Worm (Caenorhabditis elegans) whole organism, L1 larva: ENCODE results near the gene him-10.

Experiments
- C04F5.9 ChIP-seq: sonication (generic microtip); optimal IDR thresholded peaks from 2 replicates; lab custom pipeline; 2016; ENCODE audit warnings: missing genetic modification characterization, missing compliant biosample characterization
- F16B12.6 ChIP-seq: fragments of 150-350 bp; optimal IDR thresholded peaks from 2 replicates; lab custom pipeline; 2014; ENCODE audit warnings: missing biosample characterization, missing genetic modification characterization
- aha-1 ChIP-seq: fragments of 150-350 bp; optimal IDR thresholded peaks from 2 replicates; lab custom pipeline; 2014; ENCODE audit warnings: missing biosample characterization, missing genetic modification characterization
- aly-2 ChIP-seq: fragments of 150-350 bp; optimal IDR thresholded peaks from 2 replicates; lab custom pipeline; 2014; ENCODE audit warnings: missing biosample characterization, missing genetic modification characterization
- blmp-1 ChIP-seq: fragments of 150-350 bp; optimal IDR thresholded peaks from 2 replicates; lab custom pipeline; 2014; ENCODE audit warnings: missing biosample characterization, missing genetic modification characterization
- ceh-82 ChIP-seq, 3 experiments: fragments of 150-350 bp in 1 of 3; sonication (generic microtip) in 2 of 3; optimal IDR thresholded peaks; 2 replicates each; lab custom pipeline; 2014 to 2017; ENCODE audit warnings: missing biosample characterization in 3 of 3, missing genetic modification characterization in 3 of 3
- ceh-88 ChIP-seq: fragments of 200-800 bp; sonication (Bioruptor generic); IDR thresholded peaks from 2 replicates; pipeline ENCODE4 v1.3.6; 2022; ENCODE audit warnings: missing genetic modification characterization, missing compliant biosample characterization
- ceh-90 ChIP-seq: sonication (generic microtip); optimal IDR thresholded peaks from 2 replicates; lab custom pipeline; 2016; ENCODE audit warnings: missing genetic modification characterization, missing compliant biosample characterization
- dsc-1 ChIP-seq: sonication (generic microtip); optimal IDR thresholded peaks from 2 replicates; lab custom pipeline; 2016; ENCODE audit warnings: mild to moderate bottlenecking, missing genetic modification characterization, missing compliant biosample characterization
- efl-1 ChIP-seq, 4 experiments: fragments of 150-350 bp; optimal IDR thresholded peaks in 3 of 4; peaks in 1 of 4; 1 replicate in 1 of 4; 2 replicates in 3 of 4; lab custom pipeline; 2014; ENCODE audit warnings: missing biosample characterization in 2 of 4, missing genetic modification characterization in 2 of 4, missing genetic modification reagents in 2 of 4
- egl-13 ChIP-seq: sonication (generic microtip); optimal IDR thresholded peaks from 2 replicates; lab custom pipeline; 2016; ENCODE audit warnings: missing genotype, missing genetic modification reagents, missing genetic modification characterization, missing compliant biosample characterization
- egl-27 ChIP-seq, 2 experiments: fragments of 150-350 bp in 1 of 2; sonication (generic microtip); optimal IDR thresholded peaks; 3 replicates each; lab custom pipeline; 2017 to 2018; ENCODE audit warnings: missing biosample characterization in 2 of 2, missing genetic modification characterization in 2 of 2, missing genetic modification reagents in 2 of 2
- elt-3 ChIP-seq, 6 experiments: fragments of 150-350 bp in 1 of 6; sonication (generic microtip); optimal IDR thresholded peaks; 2 replicates each; lab custom pipeline; 2017 to 2018; ENCODE audit warnings: missing biosample characterization in 6 of 6, missing genetic modification characterization in 6 of 6, inconsistent platforms in 1 of 6
- ets-5 ChIP-seq: fragments of 200-800 bp; sonication (Bioruptor generic); IDR thresholded peaks from 2 replicates; pipeline ENCODE4 v1.3.6; 2022; ENCODE audit warnings: missing genetic modification characterization, missing compliant biosample characterization
- fkh-8 ChIP-seq: sonication (generic microtip); optimal IDR thresholded peaks from 2 replicates; lab custom pipeline; 2016; ENCODE audit warnings: mild to moderate bottlenecking, missing genetic modification characterization, missing compliant biosample characterization
- fos-1 ChIP-seq: fragments of 150-350 bp; optimal IDR thresholded peaks from 2 replicates; lab custom pipeline; 2014; ENCODE audit warnings: missing biosample characterization, missing genetic modification characterization
- grh-1 ChIP-seq: fragments of 200-800 bp; sonication (Bioruptor generic); IDR thresholded peaks from 2 replicates; pipeline ENCODE4 v1.3.6; 2022; ENCODE audit warnings: missing genetic modification reagents, missing genetic modification characterization, missing compliant biosample characterization
- irx-1 ChIP-seq: sonication (generic microtip); optimal IDR thresholded peaks from 2 replicates; lab custom pipeline; 2016; ENCODE audit warnings: missing genetic modification characterization, missing compliant biosample characterization
- jun-1 ChIP-seq: fragments of 150-350 bp; optimal IDR thresholded peaks from 2 replicates; lab custom pipeline; 2014; ENCODE audit warnings: missing biosample characterization, missing genetic modification reagents, missing genetic modification characterization
- lin-14 ChIP-seq: fragments of 200-800 bp; sonication (Bioruptor generic); optimal IDR thresholded peaks from 2 replicates; lab custom pipeline; 2018; ENCODE audit warnings: mild to moderate bottlenecking, missing genetic modification characterization, moderate library complexity, missing compliant biosample characterization
- lin-15B ChIP-seq: fragments of 150-350 bp; sonication (generic microtip); optimal IDR thresholded peaks from 3 replicates; lab custom pipeline; 2014; ENCODE audit warnings: missing biosample characterization, missing genetic modification characterization
- lin-39 ChIP-seq: fragments of 150-350 bp; optimal IDR thresholded peaks from 2 replicates; lab custom pipeline; 2014; ENCODE audit warnings: missing biosample characterization, missing genetic modification reagents, missing genetic modification characterization
- lsy-2 ChIP-seq, 2 experiments: fragments of 150-350 bp; optimal IDR thresholded peaks; 2 replicates each; lab custom pipeline; 2014; ENCODE audit warnings: missing biosample characterization in 2 of 2, missing genetic modification characterization in 2 of 2
- mab-9 ChIP-seq: fragments of 200-800 bp; sonication (Bioruptor generic); IDR thresholded peaks from 2 replicates; pipeline ENCODE4 v1.3.6; 2022; ENCODE audit warnings: missing genetic modification reagents, missing genetic modification characterization, missing compliant biosample characterization
- nhr-11 ChIP-seq: fragments of 150-350 bp; optimal IDR thresholded peaks from 2 replicates; lab custom pipeline; 2014; ENCODE audit warnings: missing biosample characterization, missing genetic modification characterization
- nhr-237 ChIP-seq: fragments of 150-350 bp; optimal IDR thresholded peaks from 2 replicates; lab custom pipeline; 2014; ENCODE audit warnings: missing biosample characterization, missing genetic modification characterization
- nhr-28 ChIP-seq: fragments of 150-350 bp; optimal IDR thresholded peaks from 2 replicates; lab custom pipeline; 2014; ENCODE audit warnings: missing biosample characterization, missing genetic modification characterization
- nhr-47 ChIP-seq: sonication (generic microtip); optimal IDR thresholded peaks from 2 replicates; lab custom pipeline; 2016; ENCODE audit warnings: mild to moderate bottlenecking, missing genetic modification characterization, moderate library complexity, missing compliant biosample characterization
- nhr-71 ChIP-seq: sonication (generic microtip); optimal IDR thresholded peaks from 2 replicates; lab custom pipeline; 2016; ENCODE audit warnings: mild to moderate bottlenecking, missing genetic modification characterization, moderate library complexity, missing compliant biosample characterization
- nhr-76 ChIP-seq: sonication (generic microtip); optimal IDR thresholded peaks from 2 replicates; lab custom pipeline; 2017; ENCODE audit warnings: missing biosample characterization, missing genetic modification characterization
- nhr-77 ChIP-seq: fragments of 150-350 bp; optimal IDR thresholded peaks from 2 replicates; lab custom pipeline; 2014; ENCODE audit warnings: missing biosample characterization, missing genetic modification characterization
- pag-3 ChIP-seq: sonication (generic microtip); optimal IDR thresholded peaks from 2 replicates; lab custom pipeline; 2017; ENCODE audit warnings: missing genetic modification characterization, mild to moderate bottlenecking, missing compliant biosample characterization, antibody characterized with exemption, borderline replicate concordance; ENCODE audit not compliant: insufficient read depth
- pax-3 ChIP-seq: fragments of 200-800 bp; sonication (Bioruptor generic); optimal IDR thresholded peaks from 2 replicates; lab custom pipeline; 2018; ENCODE audit warnings: mild to moderate bottlenecking, missing genetic modification characterization, moderate library complexity, missing compliant biosample characterization
- pqm-1 ChIP-seq: sonication (generic microtip); optimal IDR thresholded peaks from 3 replicates; lab custom pipeline; 2017; ENCODE audit warnings: missing biosample characterization, missing genetic modification characterization
- snpc-4 ChIP-seq: fragments of 150-350 bp; optimal IDR thresholded peaks from 2 replicates; lab custom pipeline; 2014; ENCODE audit warnings: missing biosample characterization, missing genetic modification characterization
- snu-23 ChIP-seq: sonication (generic microtip); optimal IDR thresholded peaks from 2 replicates; lab custom pipeline; 2016; ENCODE audit warnings: missing genetic modification characterization, missing compliant biosample characterization
- sox-4 ChIP-seq: sonication (generic microtip); optimal IDR thresholded peaks from 2 replicates; lab custom pipeline; 2016; ENCODE audit warnings: missing genetic modification characterization, missing compliant biosample characterization
- sptf-1 ChIP-seq: fragments of 150-350 bp; optimal IDR thresholded peaks from 2 replicates; lab custom pipeline; 2014; ENCODE audit warnings: missing biosample characterization, missing genetic modification characterization
- sup-37 ChIP-seq: fragments of 200-800 bp; sonication (Bioruptor generic); optimal IDR thresholded peaks from 2 replicates; lab custom pipeline; 2018; ENCODE audit warnings: mild to moderate bottlenecking, missing genetic modification characterization, missing compliant biosample characterization
- tbx-2 ChIP-seq: sonication (generic microtip); optimal IDR thresholded peaks from 2 replicates; lab custom pipeline; 2016; ENCODE audit warnings: missing genetic modification characterization, missing compliant biosample characterization
- tlp-1 ChIP-seq: fragments of 150-350 bp; optimal IDR thresholded peaks from 2 replicates; lab custom pipeline; 2014; ENCODE audit warnings: missing biosample characterization, missing genetic modification characterization
- unc-62 ChIP-seq: fragments of 150-350 bp; optimal IDR thresholded peaks from 2 replicates; lab custom pipeline; 2014; ENCODE audit warnings: missing biosample characterization, missing genetic modification reagents, missing genetic modification characterization
- unc-86 ChIP-seq: sonication (generic microtip); optimal IDR thresholded peaks from 2 replicates; lab custom pipeline; 2016; ENCODE audit warnings: missing genetic modification characterization, missing compliant biosample characterization
- ztf-11 ChIP-seq, 2 experiments: sonication (generic microtip); optimal IDR thresholded peaks; 2 replicates each; lab custom pipeline; 2016 to 2017; ENCODE audit warnings: missing genetic modification characterization in 2 of 2, missing biosample characterization in 1 of 2, missing compliant biosample characterization in 1 of 2
- ztf-4 ChIP-seq: fragments of 150-350 bp; optimal IDR thresholded peaks from 2 replicates; lab custom pipeline; 2014; ENCODE audit warnings: missing biosample characterization, missing genetic modification characterization

him-10 gene

DNA sequence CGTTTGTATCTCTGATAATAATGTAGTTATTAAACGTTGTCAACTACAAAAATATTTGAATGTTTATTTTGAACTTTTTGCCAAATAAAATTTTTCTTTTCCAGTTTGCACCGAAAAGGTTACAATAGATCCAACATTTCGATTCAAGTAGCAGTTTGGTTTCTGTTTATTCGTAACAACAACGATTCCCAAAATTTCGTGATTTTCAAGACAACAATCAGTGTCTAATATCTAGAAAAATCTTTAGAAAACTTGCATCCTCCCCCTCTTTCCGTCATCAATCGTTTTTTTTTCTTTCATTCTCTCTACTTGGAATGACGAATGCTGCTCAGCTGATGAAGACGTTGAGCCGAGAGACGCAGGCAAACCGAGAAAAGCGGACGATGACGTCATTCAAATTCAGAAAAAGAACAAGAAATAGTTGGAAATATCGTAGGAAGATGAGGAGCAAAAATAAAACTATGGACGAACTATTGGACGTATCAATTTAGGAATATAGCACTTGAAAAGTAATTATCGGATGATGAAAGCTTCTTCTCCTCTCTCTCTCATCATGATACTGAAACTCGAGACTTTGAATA, 44.5 kb upstream of the him-10 start (continued):
- TF ChIP-seq ets-5 (GFP tag; lab: Robert Waterston, UW), result no peak
- TF ChIP-seq nhr-76 (tag; lab: Kevin White, UChicago), result no peak
- peak; percentile 78 for TF ChIP-seq egl-13 (tag; lab: Kevin White, UChicago)
- no peak for TF ChIP-seq nhr-28 (tag; lab: Kevin White, UChicago)
- peak; percentile 74 for TF ChIP-seq dsc-1 (tag; lab: Kevin White, UChicago)
- no peak for TF ChIP-seq C04F5.9 (tag; lab: Kevin White, UChicago)

ce11 chrIII:5760721-5761120, 42.3 kb upstream of the him-10 start:
- TF ChIP-seq sptf-1 (tag; lab: Kevin White, UChicago) (no peak), snpc-4 (tag; lab: Kevin White, UChicago) (no peak), snu-23 (no peak), blmp-1 (tag; lab: Kevin White, UChicago) (no peak), mab-9 (GFP tag; lab: Robert Waterston, UW) (no peak), lin-14 (GFP tag; lab: Kevin White, UChicago) (peak; percentile 60)

ce11 chrIII:5761886-5762285, 41.2 kb upstream of the him-10 start:
- TF ChIP-seq pag-3 (tag; lab: Kevin White, UChicago) (no peak), nhr-237 (tag; lab: Kevin White, UChicago) (no peak)
- TF ChIP-seq, all 84 proteins: peak for 0

ce11 chrIII:5763988-5764387, 39.1 kb upstream of the him-10 start:
- TF ChIP-seq ceh-90 (tag; lab: Kevin White, UChicago) (no peak), tlp-1 (tag; lab: Kevin White, UChicago) (no peak), nhr-11 (tag; lab: Kevin White, UChicago) (no peak), egl-13 (tag; lab: Kevin White, UChicago) (no peak), jun-1 (tag; lab: Kevin White, UChicago) (no peak), ets-5 (GFP tag; lab: Robert Waterston, UW) (no peak), pqm-1 (tag; lab: Kevin White, UChicago) (no peak), egl-27 (tag; optimal IDR thresholded peaks at IDR 0.05; lab: Kevin White, UChicago) (no peak), grh-1 (no peak), dsc-1 (tag; lab: Kevin White, UChicago) (peak; percentile 43), nhr-47 (tag; lab: Kevin White, UChicago) (peak; percentile 30), blmp-1 (tag; lab: Kevin White, UChicago) (no peak), C04F5.9 (tag; lab: Kevin White, UChicago) (no peak), unc-62 (GFP tag; lab: Kevin White, UChicago) (no peak), nhr-77 (tag; lab: Kevin White, UChicago) (no peak), sup-37 (GFP tag; lab: Kevin White, UChicago) (no peak), lin-39 (no peak), efl-1 (optimal IDR thresholded peaks at IDR 0.05; lab: Kevin White, UChicago) (no peak), efl-1 (GFP tag; optimal IDR thresholded peaks at IDR 0.05 in 1 of 2; lab: Kevin White, UChicago) (no peak), F16B12.6 (tag; lab: Kevin White, UChicago) (no peak), ztf-4 (tag; lab: Kevin White, UChicago) (peak; percentile 46), sox-4 (no peak), ztf-11 (tag; optimal IDR thresholded peaks at IDR 0.05; lab: Kevin White, UChicago) (no peak), ceh-82 (tag; optimal IDR thresholded peaks at IDR 0.05; lab: Kevin White, UChicago) (no peak), ceh-88 (GFP tag; lab: Robert Waterston, UW) (no peak), lsy-2 (tag; optimal IDR thresholded peaks at IDR 0.05; lab: Kevin White, UChicago) (peak in 1 of 2 experiments; percentile 8), nhr-76 (tag; lab: Kevin White, UChicago) (no peak), pax-3 (tag; lab: Kevin White, UChicago) (peak; percentile 28), lin-15B (tag; lab: Kevin White, UChicago) (no peak), snu-23 (no peak), fos-1 (no peak), tbx-2 (tag; lab: Kevin White, UChicago) (no peak), fkh-8 (tag; lab: Kevin White, UChicago) (peak; percentile 75), irx-1 (tag; lab: Kevin White, UChicago) (no peak), sptf-1 (tag; lab: Kevin White, UChicago) (no peak), lin-14 (GFP tag; lab: Kevin White, UChicago) (peak; percentile 5), aha-1 (tag; lab: Kevin White, UChicago) (no peak), nhr-71 (peak; percentile 51), pag-3 (tag; lab: Kevin White, UChicago) (no peak), elt-3 (tag; optimal IDR thresholded peaks at IDR 0.05; lab: Kevin White, UChicago) (no peak), unc-86 (tag; lab: Kevin White, UChicago) (no peak), aly-2 (tag; lab: Kevin White, UChicago) (no peak)
- TF ChIP-seq, all 84 proteins: peak for 8
